Fruit fly (Drosophila melanogaster) whole organism, embryonic: ENCODE results near the gene Rpt5.

Source experiments
- Ada2b ChIP-seq: fragments of 200-800 bp; sonication (Bioruptor generic); IDR thresholded peaks from 2 replicates; pipeline ENCODE4 v1.3.6; 2022; ENCODE audit warnings: missing biosample characterization, missing genetic modification characterization
- B-H2 ChIP-seq: fragments of 200-800 bp; sonication (Bioruptor generic); optimal IDR thresholded peaks from 2 replicates; lab custom pipeline; 2018; ENCODE audit warnings: missing biosample characterization, mild to moderate bottlenecking, missing genetic modification characterization
- BEAF-32 ChIP-seq: fragments of 200-800 bp; sonication (Bioruptor generic); optimal IDR thresholded peaks from 3 replicates; lab custom pipeline; 2017; ENCODE audit warnings: missing biosample characterization, missing genetic modification characterization, mild to moderate bottlenecking, moderate library complexity, missing genetic modification reagents
- CG11560 ChIP-seq: fragments of 200-800 bp; sonication (Bioruptor generic); IDR thresholded peaks from 3 replicates; pipeline ENCODE4 v1.3.6; 2022; ENCODE audit warnings: missing biosample characterization, missing genetic modification characterization
- CG12391 ChIP-seq: fragments of 200-800 bp; sonication (Bioruptor generic); optimal IDR thresholded peaks from 3 replicates; lab custom pipeline; 2018; ENCODE audit warnings: missing biosample characterization, mild to moderate bottlenecking, missing genetic modification characterization, moderate library complexity
- CG14667 ChIP-seq: fragments of 200-800 bp; sonication (Bioruptor generic); IDR thresholded peaks from 2 replicates; pipeline ENCODE4 v1.3.6; 2022; ENCODE audit warnings: missing biosample characterization, missing genetic modification characterization
- CG15601 ChIP-seq: fragments of 200-800 bp; sonication (Bioruptor generic); optimal IDR thresholded peaks from 3 replicates; lab custom pipeline; 2019; ENCODE audit warnings: missing biosample characterization, mild to moderate bottlenecking, missing genetic modification characterization, moderate library complexity
- CG1603 ChIP-seq: fragments of 200-800 bp; sonication (Bioruptor generic); optimal IDR thresholded peaks from 2 replicates; lab custom pipeline; 2019; ENCODE audit warnings: missing biosample characterization, mild to moderate bottlenecking, missing genetic modification characterization, moderate library complexity
- CG1647 ChIP-seq: fragments of 200-800 bp; sonication (Bioruptor generic); optimal IDR thresholded peaks from 3 replicates; lab custom pipeline; 2016; ENCODE audit warnings: missing biosample characterization, missing genetic modification characterization
- CG16779 ChIP-seq: fragments of 200-800 bp; sonication (Bioruptor generic); IDR thresholded peaks from 2 replicates; pipeline ENCODE4 v1.3.6; 2022; ENCODE audit warnings: missing biosample characterization, missing genetic modification characterization
- CG16863 ChIP-seq: fragments of 200-800 bp; sonication (Bioruptor generic); optimal IDR thresholded peaks from 3 replicates; lab custom pipeline; 2016; ENCODE audit warnings: missing biosample characterization, missing genetic modification characterization
- CG17359 ChIP-seq: fragments of 200-800 bp; sonication (Bioruptor generic); optimal IDR thresholded peaks from 3 replicates; lab custom pipeline; 2018; ENCODE audit warnings: missing biosample characterization, mild to moderate bottlenecking, missing genetic modification characterization, moderate library complexity
- CG17568 ChIP-seq: fragments of 200-800 bp; sonication (Bioruptor generic); optimal IDR thresholded peaks from 2 replicates; lab custom pipeline; 2018; ENCODE audit warnings: missing biosample characterization, mild to moderate bottlenecking, missing genetic modification characterization, moderate library complexity
- CG2889 ChIP-seq: fragments of 200-800 bp; sonication (Bioruptor generic); IDR thresholded peaks from 3 replicates; pipeline ENCODE4 v1.3.6; 2022; ENCODE audit warnings: missing biosample characterization, missing genetic modification characterization
- CG30431 ChIP-seq: fragments of 200-800 bp; sonication (Bioruptor generic); optimal IDR thresholded peaks from 2 replicates; lab custom pipeline; 2017; ENCODE audit warnings: missing biosample characterization, missing genetic modification characterization
- CG4424 ChIP-seq: fragments of 200-800 bp; sonication (Bioruptor generic); optimal IDR thresholded peaks from 3 replicates; lab custom pipeline; 2016; ENCODE audit warnings: missing biosample characterization, missing genetic modification characterization
- CG4730 ChIP-seq: fragments of 200-800 bp; sonication (Bioruptor generic); IDR thresholded peaks from 2 replicates; pipeline ENCODE4 v1.3.6; 2022; ENCODE audit warnings: missing biosample characterization, missing genetic modification characterization
- CG5245 ChIP-seq: fragments of 200-800 bp; sonication (Bioruptor generic); optimal IDR thresholded peaks from 3 replicates; lab custom pipeline; 2016; ENCODE audit warnings: missing biosample characterization, missing genetic modification characterization
- CG8089 ChIP-seq: fragments of 200-800 bp; sonication (Bioruptor generic); optimal IDR thresholded peaks from 3 replicates; lab custom pipeline; 2016; ENCODE audit warnings: missing biosample characterization, missing genetic modification characterization
- CG8765 ChIP-seq: fragments of 200-800 bp; sonication (Bioruptor generic); IDR thresholded peaks from 2 replicates; pipeline ENCODE4 v1.3.6; 2022; ENCODE audit warnings: missing biosample characterization, missing genetic modification characterization
- CkIIα-i1 ChIP-seq: fragments of 200-800 bp; sonication (Bioruptor generic); IDR thresholded peaks from 2 replicates; pipeline ENCODE4 v1.3.6; 2022; ENCODE audit warnings: missing biosample characterization, missing genetic modification characterization
- Dll ChIP-seq: fragments of 200-800 bp; sonication (Bioruptor generic); IDR thresholded peaks from 4 replicates; pipeline ENCODE4 v1.3.6; 2022; ENCODE audit warnings: missing biosample characterization, missing genetic modification characterization; ENCODE audit not compliant: partially characterized antibody
- E2f2 ChIP-seq: fragments of 200-800 bp; sonication (Bioruptor generic); IDR thresholded peaks from 2 replicates; pipeline ENCODE4 v1.3.6; 2022; ENCODE audit warnings: missing biosample characterization, missing genetic modification characterization
- Hand ChIP-seq: fragments of 200-800 bp; sonication (Bioruptor generic); optimal IDR thresholded peaks from 2 replicates; lab custom pipeline; 2017; ENCODE audit warnings: mild to moderate bottlenecking, missing biosample characterization, missing genetic modification reagents, missing genetic modification characterization
- HmgD ChIP-seq: fragments of 200-800 bp; sonication (Bioruptor generic); optimal IDR thresholded peaks from 3 replicates; lab custom pipeline; 2016; ENCODE audit warnings: missing biosample characterization, missing genetic modification characterization
- Kr ChIP-seq: fragments of 200-800 bp; sonication (Bioruptor generic); optimal IDR thresholded peaks from 2 replicates; lab custom pipeline; 2017; ENCODE audit warnings: missing biosample characterization, mild to moderate bottlenecking, missing genetic modification characterization
- Mrtf ChIP-seq: fragments of 200-800 bp; sonication (Bioruptor generic); IDR thresholded peaks from 3 replicates; pipeline ENCODE4 v1.3.6; 2022; ENCODE audit warnings: missing biosample characterization, missing genetic modification characterization
- Myb ChIP-seq: fragments of 200-800 bp; sonication (Bioruptor generic); optimal IDR thresholded peaks from 2 replicates; lab custom pipeline; 2016; ENCODE audit warnings: missing biosample characterization, missing genetic modification characterization
- Nf-YA ChIP-seq: fragments of 200-800 bp; sonication (Bioruptor generic); IDR thresholded peaks from 2 replicates; pipeline ENCODE4 v1.3.6; 2022; ENCODE audit warnings: missing biosample characterization, missing genetic modification characterization
- Nf-YC ChIP-seq: fragments of 200-800 bp; optimal IDR thresholded peaks from 3 replicates; lab custom pipeline; 2019; ENCODE audit warnings: missing biosample characterization, mild to moderate bottlenecking, missing genetic modification characterization, moderate library complexity
- Sin3A ChIP-seq: fragments of >200 bp; optimal IDR thresholded peaks from 2 replicates; lab custom pipeline; 2018
- Sox100B ChIP-seq: fragments of 200-800 bp; sonication (Bioruptor generic); optimal IDR thresholded peaks from 3 replicates; lab custom pipeline; 2018; ENCODE audit warnings: missing biosample characterization, mild to moderate bottlenecking, missing genetic modification characterization
- Stat92E ChIP-seq, 3 experiments: fragments of >200 bp in 2 of 3; fragments of 200-800 bp in 1 of 3; sonication (Bioruptor generic) in 1 of 3; optimal IDR thresholded peaks; 2 replicates each; lab custom pipeline; 2017 to 2019; ENCODE audit warnings: missing biosample characterization in 3 of 3, missing genetic modification characterization in 3 of 3, mild to moderate bottlenecking in 1 of 3, moderate library complexity in 1 of 3
- Usf ChIP-seq: fragments of 200-800 bp; sonication (Bioruptor generic); optimal IDR thresholded peaks from 2 replicates; lab custom pipeline; 2017; ENCODE audit warnings: missing genotype, missing biosample characterization, missing genetic modification characterization
- az2 ChIP-seq: fragments of 200-800 bp; sonication (Bioruptor generic); optimal IDR thresholded peaks from 3 replicates; lab custom pipeline; 2016; ENCODE audit warnings: missing biosample characterization, missing genetic modification characterization
- bcd ChIP-seq: fragments of 200-800 bp; sonication (Bioruptor generic); optimal IDR thresholded peaks from 2 replicates; lab custom pipeline; 2017; ENCODE audit warnings: missing biosample characterization, mild to moderate bottlenecking, missing genetic modification characterization
- cas ChIP-seq: fragments of 200-800 bp; sonication (Bioruptor generic); IDR thresholded peaks from 2 replicates; pipeline ENCODE4 v1.3.6; 2022; ENCODE audit warnings: missing biosample characterization, missing genetic modification characterization
- caup ChIP-seq: fragments of 200-800 bp; sonication (Bioruptor generic); optimal IDR thresholded peaks from 3 replicates; lab custom pipeline; 2017; ENCODE audit warnings: missing biosample characterization, mild to moderate bottlenecking, missing genetic modification characterization, moderate library complexity; ENCODE audit not compliant: severe bottlenecking
- chm ChIP-seq: fragments of 200-800 bp; sonication (Bioruptor generic); IDR thresholded peaks from 2 replicates; pipeline ENCODE4 v1.3.6; 2022; ENCODE audit warnings: missing biosample characterization, missing genetic modification characterization
- crc ChIP-seq: fragments of 200-800 bp; sonication (Bioruptor generic); optimal IDR thresholded peaks from 2 replicates; lab custom pipeline; 2016; ENCODE audit warnings: missing biosample characterization, missing genetic modification characterization
- crp ChIP-seq, 2 experiments: fragments of 200-800 bp; sonication (Bioruptor generic); optimal IDR thresholded peaks; 2 replicates in 1 of 2; 3 replicates in 1 of 2; lab custom pipeline; 2017; ENCODE audit warnings: missing biosample characterization in 2 of 2, missing genetic modification characterization in 2 of 2, mild to moderate bottlenecking in 1 of 2, moderate library complexity in 1 of 2
- esg ChIP-seq: fragments of 200-800 bp; sonication (Bioruptor generic); conservative IDR thresholded peaks from 2 replicates; pipeline ENCODE4 v1.3.6; 2022; ENCODE audit warnings: missing biosample characterization, missing genetic modification characterization
- exex ChIP-seq: fragments of 200-800 bp; sonication (Bioruptor generic); optimal IDR thresholded peaks from 4 replicates; lab custom pipeline; 2018; ENCODE audit warnings: missing biosample characterization, mild to moderate bottlenecking, missing genetic modification characterization, moderate library complexity
- jumu ChIP-seq: fragments of 200-800 bp; sonication (Bioruptor generic); optimal IDR thresholded peaks from 3 replicates; lab custom pipeline; 2016; ENCODE audit warnings: missing biosample characterization, missing genetic modification characterization
- knrl ChIP-seq: fragments of 200-800 bp; sonication (Bioruptor generic); IDR thresholded peaks from 3 replicates; pipeline ENCODE4 v1.3.6; 2022; ENCODE audit warnings: missing biosample characterization, missing genetic modification characterization; ENCODE audit not compliant: partially characterized antibody
- maf-S ChIP-seq: fragments of 200-800 bp; sonication (Bioruptor generic); optimal IDR thresholded peaks from 2 replicates; lab custom pipeline; 2016; ENCODE audit warnings: missing biosample characterization, missing genetic modification characterization
- p53 ChIP-seq: fragments of 200-800 bp; sonication (Bioruptor generic); optimal IDR thresholded peaks from 2 replicates; lab custom pipeline; 2016; ENCODE audit warnings: missing biosample characterization, missing genetic modification characterization
- stc ChIP-seq: fragments of 200-800 bp; sonication (Bioruptor generic); IDR thresholded peaks from 2 replicates; pipeline ENCODE4 v1.3.6; 2022; ENCODE audit warnings: missing biosample characterization, missing genetic modification characterization
- ttk ChIP-seq: fragments of 200-800 bp; sonication (Bioruptor generic); IDR thresholded peaks from 2 replicates; pipeline ENCODE4 v2.1.2; 2022; ENCODE audit warnings: missing biosample characterization, missing genetic modification characterization
- usp ChIP-seq: fragments of >200 bp; optimal IDR thresholded peaks from 2 replicates; lab custom pipeline; 2017; ENCODE audit warnings: missing biosample characterization, missing genetic modification characterization
- vnd ChIP-seq: fragments of 200-800 bp; sonication (Bioruptor generic); IDR thresholded peaks from 3 replicates; pipeline ENCODE4 v1.3.6; 2022; ENCODE audit warnings: missing biosample characterization, missing genetic modification characterization; ENCODE audit not compliant: partially characterized antibody

The Rpt5 gene

DNA sequence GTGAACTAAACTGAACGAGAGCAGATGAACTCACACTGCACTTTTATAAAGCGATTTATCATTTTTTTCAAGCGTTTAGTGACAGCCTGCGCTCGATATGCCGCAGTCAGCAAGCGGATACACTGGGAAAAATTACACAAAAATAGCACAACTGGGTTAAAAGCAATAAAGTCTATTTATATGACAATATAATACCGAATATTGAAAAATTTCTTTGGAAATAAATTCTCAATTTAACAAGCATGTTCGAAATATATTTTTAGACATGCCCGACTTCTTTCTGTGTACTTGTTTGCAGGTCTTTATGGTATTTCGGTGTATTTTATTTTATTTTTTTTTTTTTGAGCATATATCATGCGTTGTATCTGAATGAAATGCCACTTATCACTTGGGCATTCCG is 38.8 kb upstream of the Rpt5 start (continued):
- TF ChIP-seq bcd (GFP tag; lab: Kevin White, UChicago) (peak; percentile 47), HmgD (GFP tag; lab: Kevin White, UChicago) (no peak), CG30431 (peak; percentile 48), CG14667 (GFP tag; lab: Robert Waterston, UW) (peak; percentile 31), Nf-YC (tag; lab: Kevin White, UChicago) (no peak), Sin3A (no peak), chm (GFP tag; lab: Robert Waterston, UW) (peak; percentile 58; the same call in 1 of the 2 replicates), CG2889 (GFP tag; lab: Robert Waterston, UW) (peak; percentile 59; the same call in 1 of the 3 replicates), CG17359 (tag; lab: Kevin White, UChicago) (peak; percentile 70), CG1603 (tag; lab: Kevin White, UChicago) (peak; percentile 82), Dll (GFP tag; lab: Robert Waterston, UW) (no peak), Stat92E (GFP tag; optimal IDR thresholded peaks at IDR 0.05; lab: Kevin White, UChicago) (no peak), CG1647 (GFP tag; lab: Kevin White, UChicago) (peak; percentile 12), CG12391 (tag; lab: Kevin White, UChicago) (peak; percentile 75), CG16863 (GFP tag; lab: Kevin White, UChicago) (peak; percentile 43), CG4424 (GFP tag; lab: Kevin White, UChicago) (peak; percentile 39), CG15601 (peak; percentile 48), Hand (GFP tag; lab: Kevin White, UChicago) (no peak), crc (GFP tag; lab: Kevin White, UChicago) (peak; percentile 2), cas (GFP tag; lab: Robert Waterston, UW) (no peak), CkIIα-i1 (GFP tag; lab: Robert Waterston, UW) (no peak), CG11560 (tag; lab: Robert Waterston, UW) (no peak), Sox100B (GFP tag; lab: Kevin White, UChicago) (peak; percentile 57), esg (GFP tag; lab: Robert Waterston, UW) (peak; percentile 56), CG4730 (GFP tag; lab: Robert Waterston, UW) (0 out of 2 replicates have a peak, but pooled peaks have one; percentile 15), crp (GFP tag; optimal IDR thresholded peaks at IDR 0.05; lab: Kevin White, UChicago) (no peak), E2f2 (GFP tag; lab: Robert Waterston, UW) (peak; percentile 39; the same call in 1 of the 2 replicates), BEAF-32 (GFP tag; lab: Kevin White, UChicago) (no peak), CG16779 (GFP tag; lab: Robert Waterston, UW) (no peak), Usf (GFP tag; lab: Kevin White, UChicago) (no peak), CG17568 (peak; percentile 42), knrl (GFP tag; lab: Robert Waterston, UW) (no peak), p53 (GFP tag; lab: Kevin White, UChicago) (no peak), caup (no peak), Kr (GFP tag; lab: Kevin White, UChicago) (no peak), vnd (GFP tag; lab: Robert Waterston, UW) (no peak), jumu (GFP tag; lab: Kevin White, UChicago) (no peak), Nf-YA (GFP tag; lab: Robert Waterston, UW) (peak; percentile 36; the same call in 1 of the 2 replicates), CG8089 (GFP tag; lab: Kevin White, UChicago) (peak; percentile 16), az2 (peak; percentile 78), exex (tag; lab: Kevin White, UChicago) (no peak), usp (GFP tag; lab: Kevin White, UChicago) (no peak), stc (GFP tag; lab: Robert Waterston, UW) (peak; percentile 24; the same call in 1 of the 2 replicates), B-H2 (no peak), CG5245 (peak; percentile 59), CG8765 (GFP tag; lab: Robert Waterston, UW) (peak; percentile 51; the same call in 1 of the 2 replicates), ttk (GFP tag; lab: Robert Waterston, UW) (peak; percentile 70), Mrtf (peak; percentile 56; the same call in 1 of the 3 replicates), Ada2b (no peak), Myb (GFP tag; lab: Kevin White, UChicago) (no peak), maf-S (peak; percentile 45)
